Worm (Caenorhabditis elegans) whole organism, L2 larva: Measurements from ENCODE around the gene C05E4.15.

Source experiments
- F13H6.1 ChIP-seq: sonication (generic microtip); optimal IDR thresholded peaks from 2 replicates; lab custom pipeline; 2016; ENCODE audit warnings: missing genetic modification characterization, missing compliant biosample characterization
- R02D3.7 ChIP-seq: fragments of 150-350 bp; optimal IDR thresholded peaks from 2 replicates; lab custom pipeline; 2014; ENCODE audit warnings: missing biosample characterization, missing genetic modification characterization
- ZK546.5 ChIP-seq: sonication (generic microtip); optimal IDR thresholded peaks from 2 replicates; lab custom pipeline; 2017; ENCODE audit warnings: missing biosample characterization, missing genetic modification characterization
- crh-2 ChIP-seq: sonication (generic microtip); optimal IDR thresholded peaks from 2 replicates; lab custom pipeline; 2017; ENCODE audit warnings: missing biosample characterization, missing genetic modification characterization
- dmd-4 ChIP-seq: sonication (generic microtip); optimal IDR thresholded peaks from 2 replicates; lab custom pipeline; 2017; ENCODE audit warnings: missing biosample characterization, missing genetic modification characterization
- lin-11 ChIP-seq: fragments of 150-350 bp; sonication (generic microtip); optimal IDR thresholded peaks from 2 replicates; lab custom pipeline; 2014; ENCODE audit warnings: missing biosample characterization, missing genetic modification characterization, inconsistent platforms, mixed read lengths
- lin-39 ChIP-seq: fragments of 150-350 bp; optimal IDR thresholded peaks from 2 replicates; lab custom pipeline; 2014; ENCODE audit warnings: missing biosample characterization, missing genetic modification reagents, missing genetic modification characterization
- mab-5 ChIP-seq: fragments of 150-350 bp; optimal IDR thresholded peaks from 2 replicates; lab custom pipeline; 2014; ENCODE audit warnings: missing biosample characterization, missing genetic modification characterization
- mbf-1 ChIP-seq: sonication (generic microtip); optimal IDR thresholded peaks from 2 replicates; lab custom pipeline; 2017; ENCODE audit warnings: missing biosample characterization, missing genetic modification characterization
- mdl-1 ChIP-seq, 2 experiments: fragments of 150-350 bp in 1 of 2; sonication (generic microtip) in 1 of 2; optimal IDR thresholded peaks; 2 replicates each; lab custom pipeline; 2017; ENCODE audit warnings: missing biosample characterization in 2 of 2, missing genetic modification characterization in 2 of 2
- nhr-12 ChIP-seq: fragments of 150-350 bp; optimal IDR thresholded peaks from 2 replicates; lab custom pipeline; 2014; ENCODE audit warnings: missing biosample characterization, missing genetic modification characterization
- nhr-129 ChIP-seq: fragments of 150-350 bp; optimal IDR thresholded peaks from 2 replicates; lab custom pipeline; 2014; ENCODE audit warnings: missing biosample characterization, missing genetic modification characterization
- nhr-77 ChIP-seq: fragments of 150-350 bp; optimal IDR thresholded peaks from 2 replicates; lab custom pipeline; 2014; ENCODE audit warnings: missing biosample characterization, missing genetic modification characterization
- skn-1 ChIP-seq: sonication (generic microtip); optimal IDR thresholded peaks from 2 replicates; lab custom pipeline; 2017; ENCODE audit warnings: missing biosample characterization, missing genetic modification characterization
- snpc-4 ChIP-seq: fragments of 150-350 bp; optimal IDR thresholded peaks from 2 replicates; lab custom pipeline; 2014; ENCODE audit warnings: missing biosample characterization, missing genetic modification characterization
- unc-62 ChIP-seq: fragments of 150-350 bp; optimal IDR thresholded peaks from 2 replicates; lab custom pipeline; 2014; ENCODE audit warnings: missing biosample characterization, missing genetic modification reagents, missing genetic modification characterization
- ztf-1 ChIP-seq: fragments of 200-800 bp; sonication (Bioruptor generic); conservative IDR thresholded peaks from 2 replicates; pipeline ENCODE4 v1.3.6; 2022; ENCODE audit warnings: missing genetic modification characterization, missing compliant biosample characterization

The C05E4.15 gene

DNA sequence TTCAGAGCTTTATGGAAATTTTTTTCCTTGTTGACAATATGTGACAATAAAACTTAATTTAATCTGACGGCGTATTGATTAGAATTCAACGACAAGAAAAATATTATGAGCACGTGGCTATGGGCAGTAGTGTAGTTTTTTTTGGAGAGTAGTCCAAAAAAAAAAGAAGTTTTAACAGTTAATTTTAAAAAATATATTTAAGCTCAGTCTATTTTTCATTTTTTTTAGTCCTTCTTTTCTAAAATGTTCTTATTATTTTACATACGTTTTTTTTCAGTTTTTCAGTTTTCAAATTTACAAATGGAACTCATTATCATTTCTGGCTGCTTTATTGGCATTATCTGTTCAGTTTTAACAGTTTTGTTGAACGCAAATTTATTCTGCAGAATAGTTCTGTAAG lies 52.3 kb downstream of the C05E4.15 start, which contains the start of gene srbc-39:
Gene srbc-39, plus strand, starts transcription at position 301 of the 400 bp plus-strand sequence.
- TF ChIP-seq nhr-129, result no peak
- no peak for TF ChIP-seq unc-62
- TF ChIP-seq ZK546.5 (tag; lab: Kevin White, UChicago), result no peak
- no peak for TF ChIP-seq F13H6.1 (tag; lab: Kevin White, UChicago)
- no peak for TF ChIP-seq dmd-4 (tag; lab: Kevin White, UChicago)
- TF ChIP-seq ztf-1 (GFP tag; lab: Robert Waterston, UW), result no peak
- no peak for TF ChIP-seq mdl-1 (tag; optimal IDR thresholded peaks at IDR 0.05; lab: Kevin White, UChicago)
- TF ChIP-seq crh-2 (tag; lab: Kevin White, UChicago), result no peak
- TF ChIP-seq R02D3.7 (tag; lab: Kevin White, UChicago), result no peak
- no peak for TF ChIP-seq nhr-77 (tag; lab: Kevin White, UChicago)
- no peak for TF ChIP-seq snpc-4
- no peak for TF ChIP-seq lin-39 (tag; lab: Kevin White, UChicago)
- TF ChIP-seq nhr-12 (tag; lab: Kevin White, UChicago), result no peak
- no peak for TF ChIP-seq mbf-1 (tag; lab: Kevin White, UChicago)
- no peak for TF ChIP-seq mab-5 (tag; lab: Kevin White, UChicago)
- no peak for TF ChIP-seq lin-11
- no peak for TF ChIP-seq skn-1 (tag; lab: Kevin White, UChicago)
